Worm (Caenorhabditis elegans) whole organism, late embryonic: ENCODE data around the gene sut-1.

Experiments
- dmd-4 ChIP-seq: sonication (generic microtip); optimal IDR thresholded peaks from 2 replicates; lab custom pipeline; 2016; ENCODE audit warnings: borderline replicate concordance, missing genetic modification characterization, missing compliant biosample characterization
- eyg-1 ChIP-seq: sonication (generic microtip); optimal IDR thresholded peaks from 2 replicates; lab custom pipeline; 2016; ENCODE audit warnings: missing genotype, missing genetic modification characterization, missing compliant biosample characterization
- lin-11 ChIP-seq: fragments of 200-800 bp; sonication (Bioruptor generic); optimal IDR thresholded peaks from 2 replicates; lab custom pipeline; 2018; ENCODE audit warnings: mild to moderate bottlenecking, missing genetic modification characterization, missing compliant biosample characterization
- pha-4 ChIP-seq: fragments of 150-350 bp; optimal IDR thresholded peaks from 2 replicates; lab custom pipeline; 2018; ENCODE audit warnings: missing biosample characterization, missing genetic modification reagents, missing genetic modification characterization

DNA sequence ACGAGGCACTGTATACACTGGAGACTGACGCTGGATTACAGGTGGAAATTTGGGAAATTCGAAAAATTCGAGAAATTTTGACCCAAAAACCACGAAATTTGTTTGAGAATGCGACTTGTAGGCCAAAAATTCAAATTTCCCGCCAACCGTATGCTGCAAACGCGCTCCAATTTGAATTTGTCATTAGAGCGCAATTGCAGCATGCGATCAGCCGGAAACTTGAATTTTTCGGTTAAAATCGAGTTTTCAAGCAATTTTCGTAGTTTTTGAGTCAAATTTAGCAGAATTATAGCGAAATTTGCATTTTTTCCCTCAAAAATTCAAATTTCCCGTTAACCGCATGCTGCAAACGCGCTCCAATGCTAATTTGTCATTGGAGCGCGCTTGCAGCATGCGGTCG lies 7.2 kb upstream of the sut-1 start:
- TF ChIP-seq dmd-4 (no peak), eyg-1 (tag; lab: Kevin White, UChicago) (no peak), pha-4 (tag; lab: Kevin White, UChicago) (no peak), lin-11 (tag; lab: Kevin White, UChicago) (no peak)
